Worm (Caenorhabditis elegans): ENCODE results near the gene cyp-33D3.

DNA sequence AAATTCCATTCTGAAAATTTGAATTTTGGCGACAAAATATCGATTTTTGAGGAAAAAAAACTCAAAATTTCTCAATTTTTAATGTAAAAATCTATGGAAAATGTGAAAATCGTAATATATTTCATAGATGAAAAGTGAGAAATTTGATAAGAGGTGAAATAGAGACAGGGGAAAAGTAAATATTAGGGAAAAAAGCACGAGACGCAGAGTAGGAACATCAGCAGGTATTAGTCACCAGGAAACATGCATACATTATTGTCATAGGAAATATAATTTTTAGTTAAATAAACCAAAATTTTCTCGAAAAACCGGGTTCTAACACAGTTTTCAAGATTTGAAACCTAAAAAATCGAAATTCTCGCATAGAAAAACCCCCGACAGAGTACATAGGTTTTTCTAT is 36.2 kb downstream of the cyp-33D3 start, which contains the start of gene nhr-170:
- TF ChIP-seq hmg-4 (GFP tag; optimal IDR thresholded peaks at IDR 0.05) = no peak
- TF ChIP-seq ama-1 (optimal IDR thresholded peaks at IDR 0.05) = no peak
- TF ChIP-seq ceh-13 (GFP tag; optimal IDR thresholded peaks at IDR 0.05) = no peak
- TF ChIP-seq tra-4 (tag; optimal IDR thresholded peaks at IDR 0.05) = no peak
- TF ChIP-seq tbx-37 (GFP tag; conservative IDR thresholded peaks at IDR 0.05) = no peak
- no peak for TF ChIP-seq B0310.2 (tag; optimal IDR thresholded peaks at IDR 0.05)

Measured in whole organism, early embryonic.